Worm (Caenorhabditis elegans) whole organism, L3 larva: ENCODE measurements around the gene asp-1.

Experiments
- R02D3.7 ChIP-seq: fragments of 150-350 bp; optimal IDR thresholded peaks from 2 replicates; lab custom pipeline; 2014; ENCODE audit warnings: missing biosample characterization, missing genetic modification characterization
- ama-1 ChIP-seq: fragments of 150-350 bp; optimal IDR thresholded peaks from 2 replicates; lab custom pipeline; 2018
- ceh-16 ChIP-seq: sonication (generic microtip); optimal IDR thresholded peaks from 2 replicates; lab custom pipeline; 2017; ENCODE audit warnings: missing biosample characterization, missing genetic modification characterization
- egl-27 ChIP-seq: sonication (generic microtip); optimal IDR thresholded peaks from 4 replicates; lab custom pipeline; 2017; ENCODE audit warnings: missing biosample characterization, missing genetic modification reagents, missing genetic modification characterization
- elt-1 ChIP-seq: fragments of 150-350 bp; optimal IDR thresholded peaks from 2 replicates; lab custom pipeline; 2014; ENCODE audit warnings: missing biosample characterization, missing genetic modification characterization
- elt-3 ChIP-seq, 3 experiments: fragments of 150-350 bp in 1 of 3; sonication (generic microtip) in 2 of 3; optimal IDR thresholded peaks; 2 replicates in 2 of 3; 4 replicates in 1 of 3; lab custom pipeline; 2014 to 2017; ENCODE audit warnings: missing biosample characterization in 3 of 3, missing genetic modification characterization in 3 of 3
- fkh-10 ChIP-seq: sonication (generic microtip); optimal IDR thresholded peaks from 2 replicates; lab custom pipeline; 2017; ENCODE audit warnings: missing biosample characterization, missing genetic modification reagents, missing genetic modification characterization
- fkh-2 ChIP-seq: fragments of 150-350 bp; optimal IDR thresholded peaks from 2 replicates; lab custom pipeline; 2014; ENCODE audit warnings: missing biosample characterization, missing genetic modification reagents, missing genetic modification characterization
- fos-1 ChIP-seq: fragments of 150-350 bp; optimal IDR thresholded peaks from 2 replicates; lab custom pipeline; 2014; ENCODE audit warnings: missing biosample characterization, missing genetic modification characterization
- hmg-11 ChIP-seq: sonication (generic microtip); optimal IDR thresholded peaks from 2 replicates; lab custom pipeline; 2016; ENCODE audit warnings: missing genetic modification characterization, missing compliant biosample characterization
- lin-15B ChIP-seq: fragments of 150-350 bp; optimal IDR thresholded peaks from 2 replicates; lab custom pipeline; 2014; ENCODE audit warnings: missing biosample characterization, missing genetic modification characterization
- lin-39 ChIP-seq: fragments of 150-350 bp; optimal IDR thresholded peaks from 2 replicates; lab custom pipeline; 2018; ENCODE audit warnings: missing biosample characterization, missing genetic modification reagents, missing genetic modification characterization
- mml-1 ChIP-seq: fragments of 150-350 bp; sonication (generic microtip); optimal IDR thresholded peaks from 3 replicates; lab custom pipeline; 2014; ENCODE audit warnings: missing biosample characterization, missing genetic modification characterization
- nfya-1 ChIP-seq: sonication (generic microtip); optimal IDR thresholded peaks from 2 replicates; lab custom pipeline; 2017; ENCODE audit warnings: missing genetic modification characterization, mild to moderate bottlenecking, missing compliant biosample characterization, antibody characterized with exemption, moderate library complexity; ENCODE audit not compliant: insufficient read depth
- nhr-11 ChIP-seq: fragments of 150-350 bp; optimal IDR thresholded peaks from 2 replicates; lab custom pipeline; 2014; ENCODE audit warnings: missing biosample characterization, missing genetic modification characterization
- nhr-28 ChIP-seq: fragments of 150-350 bp; optimal IDR thresholded peaks from 2 replicates; lab custom pipeline; 2014; ENCODE audit warnings: missing biosample characterization, missing genetic modification characterization
- nhr-43 ChIP-seq: sonication (generic microtip); optimal IDR thresholded peaks from 2 replicates; lab custom pipeline; 2016; ENCODE audit warnings: mild to moderate bottlenecking, missing genetic modification characterization, missing compliant biosample characterization; ENCODE audit not compliant: poor library complexity, severe bottlenecking
- nhr-76 ChIP-seq: fragments of 150-350 bp; sonication (generic microtip); optimal IDR thresholded peaks from 5 replicates; lab custom pipeline; 2014; ENCODE audit warnings: missing biosample characterization, missing genetic modification characterization
- nhr-77 ChIP-seq: fragments of 150-350 bp; optimal IDR thresholded peaks from 2 replicates; lab custom pipeline; 2014; ENCODE audit warnings: missing biosample characterization, missing genetic modification characterization
- pha-4 ChIP-seq: fragments of 150-350 bp; optimal IDR thresholded peaks from 2 replicates; lab custom pipeline; 2014; ENCODE audit warnings: missing biosample characterization, missing genetic modification reagents, missing genetic modification characterization
- sea-2 ChIP-seq: fragments of 150-350 bp; sonication (generic microtip); optimal IDR thresholded peaks from 4 replicates; lab custom pipeline; 2014; ENCODE audit warnings: missing biosample characterization, missing genetic modification reagents, missing genetic modification characterization
- skn-1 ChIP-seq: fragments of 150-350 bp; optimal IDR thresholded peaks from 2 replicates; lab custom pipeline; 2014; ENCODE audit warnings: missing biosample characterization, missing genetic modification characterization
- tbx-2 ChIP-seq: sonication (generic microtip); optimal IDR thresholded peaks from 2 replicates; lab custom pipeline; 2016; ENCODE audit warnings: mild to moderate bottlenecking, missing genetic modification characterization, missing compliant biosample characterization
- unc-62 ChIP-seq: fragments of 150-350 bp; sonication (generic microtip); optimal IDR thresholded peaks from 4 replicates; lab custom pipeline; 2014; ENCODE audit warnings: missing biosample characterization, missing genetic modification reagents, missing genetic modification characterization
- ztf-11 ChIP-seq: fragments of 150-350 bp; optimal IDR thresholded peaks from 2 replicates; lab custom pipeline; 2014; ENCODE audit warnings: missing biosample characterization, missing genetic modification characterization

asp-1 gene

DNA sequence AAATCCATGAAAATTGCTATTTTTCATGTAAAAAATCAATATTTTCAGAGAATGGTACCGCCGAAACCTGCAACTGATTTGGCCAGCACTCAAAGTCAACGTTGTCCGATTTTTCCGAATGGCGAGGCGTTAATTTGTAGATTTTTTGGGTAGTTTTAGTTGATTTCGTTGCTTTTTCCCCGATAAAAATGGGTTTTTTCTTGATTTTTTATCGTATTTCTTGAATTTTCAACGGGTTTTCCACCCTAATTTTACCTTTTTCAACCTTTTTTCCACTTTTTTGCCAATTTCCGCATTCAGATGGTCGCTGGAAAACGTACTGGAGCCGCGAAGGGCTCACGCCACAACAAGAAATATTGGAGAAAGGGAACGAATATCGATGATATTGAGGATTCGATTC lies 48.9 kb downstream of the asp-1 start, which contains the start of gene Y39B6A.33:
Gene Y39B6A.33 (plus strand): TSS at position 301 of the 400 bp plus-strand sequence.
- no peak for TF ChIP-seq pha-4 (tag; lab: Kevin White, UChicago)
- no peak for TF ChIP-seq fkh-10
- TF ChIP-seq nhr-77 = no peak
- no peak for TF ChIP-seq sea-2
- TF ChIP-seq nfya-1 = no peak
- no peak for TF ChIP-seq elt-1 (tag; lab: Kevin White, UChicago)

DNA sequence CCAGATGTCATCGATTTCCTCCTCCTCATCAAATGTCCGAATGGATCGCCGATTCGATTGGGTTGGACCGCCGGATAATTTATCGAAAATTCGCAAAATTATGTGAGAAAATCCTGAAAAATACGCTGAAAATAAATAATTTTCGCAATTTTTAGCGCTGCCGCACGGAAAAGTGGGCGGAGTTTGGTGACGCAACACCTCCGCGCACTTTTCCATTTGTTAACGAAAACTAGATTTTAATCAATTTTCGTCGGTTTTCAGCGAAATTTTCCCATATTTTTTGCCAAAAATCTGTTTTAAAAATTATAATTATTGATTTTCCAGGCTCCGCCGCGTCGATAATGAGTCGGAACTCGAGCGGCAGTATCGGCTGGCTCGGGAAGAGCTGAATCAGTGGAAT lies 49.5 kb downstream of the asp-1 start, which contains the start of gene Y39B6A.34:
Gene Y39B6A.34 (plus strand): TSS at position 3 of the 400 bp plus-strand sequence.
- no peak for TF ChIP-seq tbx-2
- TF ChIP-seq nhr-11 (tag; lab: Kevin White, UChicago) = no peak
- TF ChIP-seq elt-3 (tag; optimal IDR thresholded peaks at IDR 0.05; lab: Kevin White, UChicago) = no peak
- TF ChIP-seq mml-1 (tag; lab: Kevin White, UChicago) = no peak
- TF ChIP-seq nfya-1 = no peak
- peak; percentile 46 for TF ChIP-seq pha-4 (tag; lab: Kevin White, UChicago)
- TF ChIP-seq nhr-28 (tag; lab: Kevin White, UChicago) = no peak
- TF ChIP-seq sea-2 = no peak
- no peak for TF ChIP-seq fos-1 (tag; lab: Kevin White, UChicago)
- TF ChIP-seq egl-27 (tag; lab: Kevin White, UChicago) = no peak
- TF ChIP-seq R02D3.7 (tag; lab: Kevin White, UChicago) = no peak
- no peak for TF ChIP-seq lin-39 (tag; lab: Kevin White, UChicago)
- TF ChIP-seq hmg-11 (tag; lab: Kevin White, UChicago) = peak; percentile 50
- TF ChIP-seq skn-1 (tag; lab: Kevin White, UChicago) = no peak
- peak; percentile 10 for TF ChIP-seq lin-15B (tag; lab: Kevin White, UChicago)
- peak; percentile 39 for TF ChIP-seq ama-1 (lab: Kevin White, UChicago)
- TF ChIP-seq fkh-2 (tag; lab: Kevin White, UChicago) = no peak
- no peak for TF ChIP-seq ceh-16
- no peak for TF ChIP-seq nhr-43 (tag; lab: Kevin White, UChicago)
- TF ChIP-seq ztf-11 (tag; lab: Kevin White, UChicago) = no peak
- no peak for TF ChIP-seq nhr-76 (tag; lab: Kevin White, UChicago)

DNA sequence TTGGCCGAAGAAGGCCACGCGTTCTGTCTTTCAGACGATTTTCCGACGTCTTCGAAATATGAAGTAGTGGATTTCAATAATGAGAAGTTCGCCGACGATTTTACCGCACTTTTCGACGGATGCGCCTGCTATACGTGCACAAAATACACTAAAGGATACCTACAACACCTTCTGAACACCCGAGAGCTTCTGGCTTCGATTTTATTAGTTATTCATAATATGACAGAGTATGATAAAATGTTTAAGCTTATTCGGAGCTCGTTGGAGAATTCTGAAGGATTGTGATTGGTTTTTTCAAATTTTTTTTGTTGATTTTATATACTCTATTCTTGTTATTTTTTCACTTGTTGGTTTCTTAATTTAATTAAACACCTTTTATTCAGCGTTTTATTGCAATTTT lies 50.0 kb downstream of the asp-1 start:
- TF ChIP-seq nhr-77 (no peak), egl-27 (tag; lab: Kevin White, UChicago) (no peak), ztf-11 (tag; lab: Kevin White, UChicago) (no peak), unc-62 (no peak), ceh-16 (no peak), nhr-28 (tag; lab: Kevin White, UChicago) (no peak)
